Worm (Caenorhabditis elegans) whole organism, L1 larva: Measurements from ENCODE around the gene clc-12.
A peak's percentile ranks its signal among the peaks of the same experiment; 100 is the strongest.

Source experiments
- F16B12.6 ChIP-seq: fragments of 150-350 bp; optimal IDR thresholded peaks from 2 replicates; lab custom pipeline; 2014; ENCODE audit warnings: missing biosample characterization, missing genetic modification characterization
- alr-1 ChIP-seq: fragments of 200-800 bp; sonication (Bioruptor generic); optimal IDR thresholded peaks from 2 replicates; lab custom pipeline; 2018; ENCODE audit warnings: borderline replicate concordance, mild to moderate bottlenecking, missing genetic modification characterization, missing compliant biosample characterization
- ceh-82 ChIP-seq, 3 experiments: fragments of 150-350 bp in 1 of 3; sonication (generic microtip) in 2 of 3; optimal IDR thresholded peaks; 2 replicates each; lab custom pipeline; 2014 to 2017; ENCODE audit warnings: missing biosample characterization in 3 of 3, missing genetic modification characterization in 3 of 3
- ceh-88 ChIP-seq: fragments of 200-800 bp; sonication (Bioruptor generic); IDR thresholded peaks from 2 replicates; pipeline ENCODE4 v1.3.6; 2022; ENCODE audit warnings: missing genetic modification characterization, missing compliant biosample characterization
- dsc-1 ChIP-seq: sonication (generic microtip); optimal IDR thresholded peaks from 2 replicates; lab custom pipeline; 2016; ENCODE audit warnings: mild to moderate bottlenecking, missing genetic modification characterization, missing compliant biosample characterization
- efl-1 ChIP-seq, 4 experiments: fragments of 150-350 bp; optimal IDR thresholded peaks in 3 of 4; peaks in 1 of 4; 1 replicate in 1 of 4; 2 replicates in 3 of 4; lab custom pipeline; 2014; ENCODE audit warnings: missing biosample characterization in 2 of 4, missing genetic modification characterization in 2 of 4, missing genetic modification reagents in 2 of 4
- fkh-8 ChIP-seq: sonication (generic microtip); optimal IDR thresholded peaks from 2 replicates; lab custom pipeline; 2016; ENCODE audit warnings: mild to moderate bottlenecking, missing genetic modification characterization, missing compliant biosample characterization
- mef-2 ChIP-seq: fragments of 150-350 bp; optimal IDR thresholded peaks from 2 replicates; lab custom pipeline; 2014; ENCODE audit warnings: missing biosample characterization, missing genetic modification characterization
- nhr-19 ChIP-seq: fragments of 200-800 bp; sonication (Bioruptor generic); conservative IDR thresholded peaks from 2 replicates; pipeline ENCODE4 v1.3.6; 2022; ENCODE audit warnings: missing genetic modification characterization, missing compliant biosample characterization
- nhr-76 ChIP-seq: sonication (generic microtip); optimal IDR thresholded peaks from 2 replicates; lab custom pipeline; 2017; ENCODE audit warnings: missing biosample characterization, missing genetic modification characterization
- nhr-84 ChIP-seq: sonication (generic microtip); optimal IDR thresholded peaks from 2 replicates; lab custom pipeline; 2017; ENCODE audit warnings: missing biosample characterization, missing genetic modification characterization
- snu-23 ChIP-seq: sonication (generic microtip); optimal IDR thresholded peaks from 2 replicates; lab custom pipeline; 2016; ENCODE audit warnings: missing genetic modification characterization, missing compliant biosample characterization
- tlp-1 ChIP-seq: fragments of 150-350 bp; optimal IDR thresholded peaks from 2 replicates; lab custom pipeline; 2014; ENCODE audit warnings: missing biosample characterization, missing genetic modification characterization
- unc-98 ChIP-seq: fragments of 200-800 bp; sonication (Bioruptor generic); IDR thresholded peaks from 2 replicates; pipeline ENCODE4 v1.3.6; 2022; ENCODE audit warnings: missing genetic modification characterization, missing compliant biosample characterization
- xbp-1 ChIP-seq: sonication (generic microtip); optimal IDR thresholded peaks from 2 replicates; lab custom pipeline; 2016; ENCODE audit warnings: missing genetic modification characterization, missing compliant biosample characterization
- ztf-11 ChIP-seq, 2 experiments: sonication (generic microtip); optimal IDR thresholded peaks; 2 replicates each; lab custom pipeline; 2016 to 2017; ENCODE audit warnings: missing genetic modification characterization in 2 of 2, missing biosample characterization in 1 of 2, missing compliant biosample characterization in 1 of 2

Gene clc-12

ce11 chrV:16965655-16966054 lies 43.5 kb downstream of the clc-12 start, which contains the start of gene efl-1 (continued):
- TF ChIP-seq nhr-76 (tag; lab: Kevin White, UChicago): no peak
- TF ChIP-seq alr-1: no peak
- TF ChIP-seq mef-2 (tag; lab: Kevin White, UChicago): peak; percentile 64
- no peak for TF ChIP-seq tlp-1 (tag; lab: Kevin White, UChicago)
- peak; percentile 96 for TF ChIP-seq dsc-1 (tag; lab: Kevin White, UChicago)
- peak; percentile 98 for TF ChIP-seq xbp-1
- TF ChIP-seq nhr-84 (tag; lab: Kevin White, UChicago): no peak
- peak; percentile 91 for TF ChIP-seq fkh-8 (tag; lab: Kevin White, UChicago)
- TF ChIP-seq unc-98 (GFP tag; lab: Robert Waterston, UW): peak; percentile 77
- TF ChIP-seq ceh-82 (tag; optimal IDR thresholded peaks at IDR 0.05; lab: Kevin White, UChicago): peak; percentile 80 to 96 (median 94)
- TF ChIP-seq nhr-19 (GFP tag; lab: Robert Waterston, UW): peak; percentile 94
- TF ChIP-seq snu-23 (GFP tag; lab: Kevin White, UChicago): peak; percentile 97
- peak; percentile 59 for TF ChIP-seq F16B12.6 (tag; lab: Kevin White, UChicago)

ce11 chrV:16958975-16959374 lies 50.2 kb downstream of the clc-12 start:
- TF ChIP-seq ceh-88 (no peak), efl-1 (optimal IDR thresholded peaks at IDR 0.05; lab: Kevin White, UChicago) (no peak), efl-1 (GFP tag; optimal IDR thresholded peaks at IDR 0.05 in 1 of 2; lab: Kevin White, UChicago) (peak in 1 of 2 experiments; percentile 85), ztf-11 (tag; optimal IDR thresholded peaks at IDR 0.05; lab: Kevin White, UChicago) (no peak)
